Fruit fly (Drosophila melanogaster) whole organism, embryonic: ENCODE results near the gene CG5515.

Source experiments
- Awh ChIP-seq: fragments of 200-800 bp; sonication (Bioruptor generic); IDR thresholded peaks from 2 replicates; pipeline ENCODE4, ENCODE4 v1.3.6; 2022; ENCODE audit warnings: missing biosample characterization, missing genetic modification characterization
- B-H2 ChIP-seq: fragments of 200-800 bp; sonication (Bioruptor generic); optimal IDR thresholded peaks from 2 replicates; lab custom pipeline; 2018; ENCODE audit warnings: missing biosample characterization, mild to moderate bottlenecking, missing genetic modification characterization
- CG10147 ChIP-seq: fragments of 200-800 bp; sonication (Bioruptor generic); optimal IDR thresholded peaks from 2 replicates; lab custom pipeline; 2019; ENCODE audit warnings: missing biosample characterization, mild to moderate bottlenecking, missing genetic modification characterization, moderate library complexity
- CG10543 ChIP-seq: fragments of 200-800 bp; sonication (Bioruptor generic); optimal IDR thresholded peaks from 3 replicates; lab custom pipeline; 2017; ENCODE audit warnings: missing biosample characterization, mild to moderate bottlenecking, missing genetic modification characterization, moderate library complexity
- CG12155 ChIP-seq: fragments of 200-800 bp; sonication (Bioruptor generic); optimal IDR thresholded peaks from 3 replicates; lab custom pipeline; 2016; ENCODE audit warnings: missing biosample characterization, missing genetic modification characterization
- CG15073 ChIP-seq: fragments of 200-800 bp; sonication (Bioruptor generic); optimal IDR thresholded peaks from 2 replicates; lab custom pipeline; 2016; ENCODE audit warnings: missing biosample characterization, missing genetic modification characterization
- CG1647 ChIP-seq: fragments of 200-800 bp; sonication (Bioruptor generic); optimal IDR thresholded peaks from 3 replicates; lab custom pipeline; 2016; ENCODE audit warnings: missing biosample characterization, missing genetic modification characterization
- CG16779 ChIP-seq: fragments of 200-800 bp; sonication (Bioruptor generic); IDR thresholded peaks from 2 replicates; pipeline ENCODE4 v1.3.6; 2022; ENCODE audit warnings: missing biosample characterization, missing genetic modification characterization
- CG18262 ChIP-seq: fragments of 200-800 bp; optimal IDR thresholded peaks from 3 replicates; lab custom pipeline; 2019; ENCODE audit warnings: missing biosample characterization, mild to moderate bottlenecking, missing genetic modification characterization, moderate library complexity
- CG1832 ChIP-seq: fragments of 200-800 bp; sonication (Bioruptor generic); optimal IDR thresholded peaks from 2 replicates; lab custom pipeline; 2017; ENCODE audit warnings: missing biosample characterization, mild to moderate bottlenecking, missing genetic modification characterization, inconsistent platforms
- CG2129 ChIP-seq: fragments of 200-800 bp; sonication (Bioruptor generic); IDR thresholded peaks from 2 replicates; pipeline ENCODE4 v1.3.6; 2022; ENCODE audit warnings: missing biosample characterization, missing genetic modification characterization; ENCODE audit not compliant: partially characterized antibody
- CG2202 ChIP-seq: fragments of 200-800 bp; sonication (Bioruptor generic); optimal IDR thresholded peaks from 2 replicates; lab custom pipeline; 2018; ENCODE audit warnings: missing biosample characterization, mild to moderate bottlenecking, missing genetic modification characterization
- CG2889 ChIP-seq: fragments of 200-800 bp; sonication (Bioruptor generic); IDR thresholded peaks from 3 replicates; pipeline ENCODE4 v1.3.6; 2022; ENCODE audit warnings: missing biosample characterization, missing genetic modification characterization
- CG31388 ChIP-seq: fragments of 200-800 bp; sonication (Bioruptor generic); optimal IDR thresholded peaks from 2 replicates; lab custom pipeline; 2016; ENCODE audit warnings: missing biosample characterization, missing genetic modification characterization
- CG34224 ChIP-seq: fragments of 200-800 bp; sonication (Bioruptor generic); IDR thresholded peaks from 3 replicates; pipeline ENCODE4 v1.3.6; 2022; ENCODE audit warnings: missing biosample characterization, missing genetic modification characterization; ENCODE audit not compliant: partially characterized antibody
- CG34422 ChIP-seq: fragments of 200-800 bp; sonication (Bioruptor generic); IDR thresholded peaks from 3 replicates; pipeline ENCODE4 v1.3.6; 2022; ENCODE audit warnings: missing biosample characterization, missing genetic modification characterization
- CG6254 ChIP-seq: fragments of 200-800 bp; sonication (Bioruptor generic); optimal IDR thresholded peaks from 3 replicates; lab custom pipeline; 2017; ENCODE audit warnings: mild to moderate bottlenecking, missing biosample characterization, missing genetic modification reagents, missing genetic modification characterization
- CG6272 ChIP-seq: fragments of 200-800 bp; sonication (Bioruptor generic); IDR thresholded peaks from 2 replicates; pipeline ENCODE4 v1.3.6; 2022; ENCODE audit warnings: missing biosample characterization, missing genetic modification characterization
- CrebB ChIP-seq: fragments of 200-800 bp; sonication (Bioruptor generic); optimal IDR thresholded peaks from 3 replicates; lab custom pipeline; 2018; ENCODE audit warnings: missing biosample characterization, mild to moderate bottlenecking, missing genetic modification characterization
- Dref ChIP-seq: fragments of 200-800 bp; sonication (Bioruptor generic); IDR thresholded peaks from 2 replicates; pipeline ENCODE4 v1.3.6; 2022; ENCODE audit warnings: missing biosample characterization, missing genetic modification characterization
- H15 ChIP-seq: fragments of 200-800 bp; sonication (Bioruptor generic); IDR thresholded peaks from 3 replicates; pipeline ENCODE4 v1.3.6; 2022; ENCODE audit warnings: missing biosample characterization, missing genetic modification characterization
- HLH3B ChIP-seq: fragments of 200-800 bp; sonication (Bioruptor generic); IDR thresholded peaks from 2 replicates; pipeline ENCODE4 v1.3.6; 2022; ENCODE audit warnings: missing biosample characterization, missing genetic modification characterization
- HLHmδ ChIP-seq: fragments of 200-800 bp; sonication (Bioruptor generic); optimal IDR thresholded peaks from 2 replicates; lab custom pipeline; 2018; ENCODE audit warnings: missing biosample characterization, mild to moderate bottlenecking, missing genetic modification characterization, moderate library complexity
- Hr78 ChIP-seq, 2 experiments: fragments of 200-800 bp in 1 of 2; fragments of >200 bp in 1 of 2; sonication (Bioruptor generic) in 1 of 2; optimal IDR thresholded peaks; 2 replicates each; lab custom pipeline; 2017 to 2019; ENCODE audit warnings: missing biosample characterization in 2 of 2, missing genetic modification characterization in 2 of 2, mild to moderate bottlenecking in 1 of 2, moderate library complexity in 1 of 2
- Hsf ChIP-seq: fragments of 200-800 bp; sonication (Bioruptor generic); optimal IDR thresholded peaks from 3 replicates; lab custom pipeline; 2016; ENCODE audit warnings: missing biosample characterization, missing genetic modification characterization
- Med ChIP-seq: fragments of 200-800 bp; sonication (Bioruptor generic); peaks from one replicate; lab custom pipeline; 2016; ENCODE audit warnings: missing biosample characterization, missing genetic modification characterization, mild to moderate bottlenecking, inconsistent platforms, moderate library complexity
- NfI ChIP-seq: fragments of 200-800 bp; sonication (Bioruptor generic); optimal IDR thresholded peaks from 3 replicates; lab custom pipeline; 2018; ENCODE audit warnings: missing biosample characterization, mild to moderate bottlenecking, missing genetic modification characterization, moderate library complexity
- Poxn ChIP-seq: fragments of 200-800 bp; sonication (Bioruptor generic); IDR thresholded peaks from 2 replicates; pipeline ENCODE4 v1.3.6; 2022; ENCODE audit warnings: missing biosample characterization, missing genetic modification characterization
- Ravus ChIP-seq: fragments of 200-800 bp; sonication (Bioruptor generic); IDR thresholded peaks from 2 replicates; pipeline ENCODE4 v1.3.6; 2022; ENCODE audit warnings: missing biosample characterization, missing genetic modification characterization
- Scr ChIP-seq: fragments of 200-800 bp; sonication (Bioruptor generic); IDR thresholded peaks from 2 replicates; pipeline ENCODE4 v1.3.6; 2022; ENCODE audit warnings: missing biosample characterization, missing genetic modification characterization; ENCODE audit not compliant: partially characterized antibody
- Xbp1 ChIP-seq: fragments of 200-800 bp; sonication (Bioruptor generic); optimal IDR thresholded peaks from 3 replicates; lab custom pipeline; 2016; ENCODE audit warnings: missing biosample characterization, mild to moderate bottlenecking, missing genetic modification characterization
- cg ChIP-seq: fragments of 200-800 bp; sonication (Bioruptor generic); optimal IDR thresholded peaks from 3 replicates; lab custom pipeline; 2019; ENCODE audit warnings: missing biosample characterization, mild to moderate bottlenecking, missing genetic modification characterization, moderate library complexity
- chif ChIP-seq, 2 experiments: fragments of 200-800 bp; sonication (Bioruptor generic); optimal IDR thresholded peaks; 3 replicates each; lab custom pipeline; 2016; ENCODE audit warnings: missing biosample characterization in 2 of 2, missing genetic modification characterization in 2 of 2
- chm ChIP-seq: fragments of 200-800 bp; sonication (Bioruptor generic); IDR thresholded peaks from 2 replicates; pipeline ENCODE4 v1.3.6; 2022; ENCODE audit warnings: missing biosample characterization, missing genetic modification characterization
- chn ChIP-seq: fragments of 200-800 bp; sonication (Bioruptor generic); optimal IDR thresholded peaks from 2 replicates; lab custom pipeline; 2016; ENCODE audit warnings: missing biosample characterization, missing genetic modification characterization
- ci ChIP-seq: fragments of 200-800 bp; sonication (Bioruptor generic); IDR thresholded peaks from 3 replicates; pipeline ENCODE4 v1.3.6; 2022; ENCODE audit warnings: missing biosample characterization, missing genetic modification characterization
- fru ChIP-seq: fragments of >200 bp; optimal IDR thresholded peaks from 2 replicates; lab custom pipeline; 2017
- hth ChIP-seq: fragments of >200 bp; optimal IDR thresholded peaks from 2 replicates; lab custom pipeline; 2017; ENCODE audit warnings: inconsistent platforms
- phol ChIP-seq: fragments of 200-800 bp; sonication (Bioruptor generic); optimal IDR thresholded peaks from 3 replicates; lab custom pipeline; 2018; ENCODE audit warnings: missing biosample characterization, mild to moderate bottlenecking, missing genetic modification characterization, moderate library complexity
- psq ChIP-seq: fragments of 200-800 bp; sonication (Bioruptor generic); optimal IDR thresholded peaks from 2 replicates; lab custom pipeline; 2017; ENCODE audit warnings: missing biosample characterization, missing genetic modification characterization
- pzg ChIP-seq: fragments of 200-800 bp; sonication (Bioruptor generic); optimal IDR thresholded peaks from 3 replicates; lab custom pipeline; 2018; ENCODE audit warnings: missing biosample characterization, mild to moderate bottlenecking, missing genetic modification characterization, moderate library complexity
- sd ChIP-seq: fragments of 200-800 bp; sonication (Bioruptor generic); optimal IDR thresholded peaks from 3 replicates; lab custom pipeline; 2018; ENCODE audit warnings: missing biosample characterization, mild to moderate bottlenecking, missing genetic modification characterization, moderate library complexity
- sens ChIP-seq: fragments of 200-800 bp; sonication (Bioruptor generic); peaks from one replicate; lab custom pipeline; 2016; ENCODE audit warnings: missing biosample characterization, missing genetic modification characterization
- stwl ChIP-seq: fragments of 200-800 bp; sonication (Bioruptor generic); optimal IDR thresholded peaks from 3 replicates; lab custom pipeline; 2018; ENCODE audit warnings: missing biosample characterization, mild to moderate bottlenecking, missing genetic modification characterization, moderate library complexity
- sug ChIP-seq: fragments of 200-800 bp; optimal IDR thresholded peaks from 2 replicates; lab custom pipeline; 2019; ENCODE audit warnings: missing biosample characterization, mild to moderate bottlenecking, missing genetic modification characterization, moderate library complexity
- trh ChIP-seq: fragments of 200-800 bp; sonication (Bioruptor generic); optimal IDR thresholded peaks from 2 replicates; lab custom pipeline; 2016; ENCODE audit warnings: missing biosample characterization, missing genetic modification characterization
- ttk ChIP-seq: fragments of 200-800 bp; sonication (Bioruptor generic); IDR thresholded peaks from 2 replicates; pipeline ENCODE4 v2.1.2; 2022; ENCODE audit warnings: missing biosample characterization, missing genetic modification characterization
- usp ChIP-seq: fragments of >200 bp; optimal IDR thresholded peaks from 2 replicates; lab custom pipeline; 2017; ENCODE audit warnings: missing biosample characterization, missing genetic modification characterization
- vnd ChIP-seq: fragments of 200-800 bp; sonication (Bioruptor generic); IDR thresholded peaks from 3 replicates; pipeline ENCODE4 v1.3.6; 2022; ENCODE audit warnings: missing biosample characterization, missing genetic modification characterization; ENCODE audit not compliant: partially characterized antibody
- zen2 ChIP-seq: fragments of 200-800 bp; sonication (Bioruptor generic); IDR thresholded peaks from 3 replicates; pipeline ENCODE4 v1.3.6; 2022; ENCODE audit warnings: missing biosample characterization, missing genetic modification characterization; ENCODE audit not compliant: partially characterized antibody

Gene CG5515

dm6 chr3R:24231206-24231502 lies 42.5 kb upstream of the CG5515 start (continued):
- TF ChIP-seq sug (no peak), ttk (GFP tag; lab: Robert Waterston, UW) (no peak), CG34224 (GFP tag; lab: Robert Waterston, UW) (no peak), psq (GFP tag; lab: Kevin White, UChicago) (peak; percentile 94), stwl (tag; lab: Kevin White, UChicago) (peak; percentile 27), CG6254 (no peak), usp (GFP tag; lab: Kevin White, UChicago) (no peak), trh (GFP tag; lab: Kevin White, UChicago) (no peak), fru (lab: Kevin White, UChicago) (no peak), CG2129 (GFP tag; lab: Robert Waterston, UW) (no peak), HLHmδ (GFP tag; lab: Kevin White, UChicago) (peak; percentile 58), CG6272 (GFP tag; lab: Robert Waterston, UW) (no peak), Med (GFP tag; lab: Kevin White, UChicago) (peak; percentile 59), phol (tag; lab: Kevin White, UChicago) (no peak), ci (GFP tag; lab: Robert Waterston, UW) (0 out of 3 replicates have a peak, but pooled peaks have one; percentile 8), HLH3B (GFP tag; lab: Robert Waterston, UW) (0 out of 2 replicates have a peak, but pooled peaks have one; percentile 17), Dref (GFP tag; lab: Robert Waterston, UW) (0 out of 2 replicates have a peak, but pooled peaks have one; percentile 29), CG34422 (GFP tag; lab: Robert Waterston, UW) (peak; percentile 51; the same call in 1 of the 3 replicates), cg (GFP tag; lab: Kevin White, UChicago) (peak; percentile 93), CG18262 (tag; lab: Kevin White, UChicago) (no peak), pzg (GFP tag; lab: Kevin White, UChicago) (peak; percentile 25), CrebB (tag; lab: Kevin White, UChicago) (peak; percentile 25), hth (lab: Kevin White, UChicago) (no peak), sd (peak; percentile 99), vnd (GFP tag; lab: Robert Waterston, UW) (peak; percentile 32; the same call in 1 of the 3 replicates), Xbp1 (GFP tag; lab: Kevin White, UChicago) (no peak), NfI (no peak), CG2889 (no peak), CG1832 (GFP tag; lab: Kevin White, UChicago) (no peak), CG10543 (GFP tag; lab: Kevin White, UChicago) (peak; percentile 1), Awh (GFP tag; lab: Robert Waterston, UW) (no peak), CG15073 (GFP tag; lab: Kevin White, UChicago) (no peak)

- TF ChIP-seq chm (GFP tag; lab: Robert Waterston, UW): peak; percentile 92
- TF ChIP-seq Hsf (GFP tag; lab: Kevin White, UChicago): peak; percentile 84
- no peak for TF ChIP-seq Ravus
- TF ChIP-seq H15 (GFP tag; lab: Robert Waterston, UW): peak; percentile 82
- TF ChIP-seq Hr78 (GFP tag; optimal IDR thresholded peaks at IDR 0.05; lab: Kevin White, UChicago): no peak
- peak; percentile 65 for TF ChIP-seq chn (GFP tag; lab: Kevin White, UChicago)
- peak; percentile 56 to 77 for TF ChIP-seq chif (GFP tag; optimal IDR thresholded peaks at IDR 0.05; lab: Kevin White, UChicago)
- TF ChIP-seq CG2202 (tag; lab: Kevin White, UChicago): peak; percentile 39
- no peak for TF ChIP-seq CG31388 (GFP tag; lab: Kevin White, UChicago)
- peak; percentile 31 for TF ChIP-seq CG12155 (GFP tag; lab: Kevin White, UChicago)
- no peak for TF ChIP-seq CG16779 (GFP tag; lab: Robert Waterston, UW)
- peak; percentile 59 for TF ChIP-seq stwl (tag; lab: Kevin White, UChicago)
- TF ChIP-seq sens: peak; percentile 81
- peak; percentile 37 for TF ChIP-seq CG1647 (GFP tag; lab: Kevin White, UChicago)
- no peak for TF ChIP-seq zen2
- peak; percentile 91 for TF ChIP-seq B-H2 (GFP tag; lab: Kevin White, UChicago)
- no peak for TF ChIP-seq Poxn (GFP tag; lab: Robert Waterston, UW)
- peak; percentile 54 for TF ChIP-seq CG10147
- TF ChIP-seq Scr (GFP tag; lab: Robert Waterston, UW): 0 out of 2 replicates have a peak, but pooled peaks have one; percentile 5
Observed at dm6 chr3R:24230423-24231205, 41.9 kb upstream of the CG5515 start, which contains the start of gene mask. Gene mask, plus strand, starts transcription at chr3R:24230562.
